Worm (Caenorhabditis elegans) whole organism, early embryonic: ENCODE data around the gene mdt-26.

Source experiments
- B0310.2 ChIP-seq: sonication (generic microtip); optimal IDR thresholded peaks from 2 replicates; lab custom pipeline; 2016; ENCODE audit warnings: mild to moderate bottlenecking, missing genetic modification characterization, missing compliant biosample characterization
- F13C5.2 ChIP-seq: sonication (generic microtip); optimal IDR thresholded peaks from 2 replicates; lab custom pipeline; 2017; ENCODE audit warnings: mild to moderate bottlenecking, missing genetic modification characterization, inconsistent platforms, missing compliant biosample characterization
- aly-1 ChIP-seq: sonication (generic microtip); optimal IDR thresholded peaks from 2 replicates; lab custom pipeline; 2016; ENCODE audit warnings: missing genetic modification characterization, missing compliant biosample characterization
- ama-1 ChIP-seq: fragments of 150-350 bp; optimal IDR thresholded peaks from 2 replicates; lab custom pipeline; 2014
- ceh-13 ChIP-seq: fragments of 200-800 bp; sonication (Bioruptor generic); optimal IDR thresholded peaks from 2 replicates; lab custom pipeline; 2018; ENCODE audit warnings: mild to moderate bottlenecking, missing genetic modification characterization, missing compliant biosample characterization
- ceh-36 ChIP-seq: sonication (generic microtip); optimal IDR thresholded peaks from 2 replicates; lab custom pipeline; 2016; ENCODE audit warnings: missing genetic modification characterization, inconsistent platforms, missing compliant biosample characterization
- ets-7 ChIP-seq: sonication (generic microtip); optimal IDR thresholded peaks from 2 replicates; lab custom pipeline; 2016; ENCODE audit warnings: missing genotype, missing genetic modification characterization, missing compliant biosample characterization
- flt-1 ChIP-seq: fragments of 200-800 bp; sonication (Bioruptor generic); IDR thresholded peaks from 2 replicates; pipeline ENCODE4 v1.3.6; 2022; ENCODE audit warnings: missing genetic modification characterization, missing compliant biosample characterization
- hmbx-1 ChIP-seq: sonication (generic microtip); optimal IDR thresholded peaks from 2 replicates; lab custom pipeline; 2016; ENCODE audit warnings: mild to moderate bottlenecking, missing genetic modification characterization, missing compliant biosample characterization
- hmg-4 ChIP-seq: fragments of 200-800 bp; sonication (Bioruptor generic); optimal IDR thresholded peaks from 2 replicates; lab custom pipeline; 2018; ENCODE audit warnings: mild to moderate bottlenecking, missing genetic modification characterization, missing compliant biosample characterization
- hnd-1 ChIP-seq: sonication (generic microtip); optimal IDR thresholded peaks from 2 replicates; lab custom pipeline; 2016; ENCODE audit warnings: missing genetic modification characterization, missing compliant biosample characterization
- pes-1 ChIP-seq: fragments of 200-800 bp; sonication (Bioruptor generic); IDR thresholded peaks from 2 replicates; pipeline ENCODE4 v1.3.6; 2022; ENCODE audit warnings: missing genetic modification reagents, missing genetic modification characterization, missing compliant biosample characterization
- scrt-1 ChIP-seq: fragments of 200-800 bp; sonication (Bioruptor generic); IDR thresholded peaks from 2 replicates; pipeline ENCODE4 v1.3.6; 2022; ENCODE audit warnings: missing genetic modification characterization, missing compliant biosample characterization
- sea-1 ChIP-seq: fragments of 200-800 bp; sonication (Bioruptor generic); conservative IDR thresholded peaks from 2 replicates; pipeline ENCODE4 v1.3.6; 2022; ENCODE audit warnings: missing genetic modification characterization, missing compliant biosample characterization
- tbx-11 ChIP-seq: fragments of 200-800 bp; sonication (Bioruptor generic); IDR thresholded peaks from 2 replicates; pipeline ENCODE4 v1.3.6; 2022; ENCODE audit warnings: missing genetic modification characterization, missing compliant biosample characterization
- tbx-37 ChIP-seq: fragments of 200-800 bp; sonication (Bioruptor generic); conservative IDR thresholded peaks from 2 replicates; pipeline ENCODE4 v1.3.6; 2022; ENCODE audit warnings: missing genetic modification reagents, missing genetic modification characterization, missing compliant biosample characterization
- tra-4 ChIP-seq: sonication (generic microtip); optimal IDR thresholded peaks from 2 replicates; lab custom pipeline; 2017; ENCODE audit warnings: missing genetic modification characterization, missing compliant biosample characterization

Gene mdt-26

ce11 chrII:5694798-5695197, 33.8 kb downstream of the mdt-26 start, which contains the start of gene C25H3.14:
TSS of gene C25H3.14 (plus strand) at chrII:5695098.
- TF ChIP-seq B0310.2 (tag; lab: Kevin White, UChicago) (no peak), hmbx-1 (tag; lab: Kevin White, UChicago) (no peak), F13C5.2 (no peak), ceh-13 (GFP tag; lab: Kevin White, UChicago) (no peak), tbx-37 (GFP tag; lab: Robert Waterston, UW) (no peak), hmg-4 (no peak), ceh-36 (tag; lab: Kevin White, UChicago) (no peak), pes-1 (GFP tag; lab: Robert Waterston, UW) (no peak), sea-1 (GFP tag; lab: Robert Waterston, UW) (no peak), scrt-1 (GFP tag; lab: Robert Waterston, UW) (no peak), ama-1 (no peak), hnd-1 (tag; lab: Kevin White, UChicago) (no peak), aly-1 (tag; lab: Kevin White, UChicago) (no peak), flt-1 (no peak), tra-4 (tag; lab: Kevin White, UChicago) (no peak), tbx-11 (no peak), ets-7 (no peak)

DNA sequence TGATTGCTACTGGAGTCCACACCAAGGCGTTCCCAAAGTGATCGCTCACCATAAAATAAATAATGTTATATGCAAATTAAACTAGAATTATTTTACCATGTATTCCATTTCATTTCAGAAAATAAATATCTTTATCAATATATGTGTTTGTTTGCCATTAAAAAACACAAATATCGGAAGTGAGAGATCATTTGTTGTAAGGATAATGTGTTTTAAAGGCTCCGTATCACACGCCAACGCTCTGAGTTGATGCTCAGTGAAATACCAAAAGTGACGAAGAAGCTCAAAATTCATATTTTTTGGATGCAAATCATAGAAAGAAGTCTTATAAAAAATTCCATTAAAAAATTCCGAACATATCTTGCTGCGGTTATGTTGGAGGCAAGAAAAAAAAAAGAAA, 35.2 kb downstream of the mdt-26 start:
- TF ChIP-seq aly-1 (tag; lab: Kevin White, UChicago) (no peak), tra-4 (tag; lab: Kevin White, UChicago) (no peak), F13C5.2 (no peak), ets-7 (no peak), sea-1 (GFP tag; lab: Robert Waterston, UW) (no peak), pes-1 (GFP tag; lab: Robert Waterston, UW) (no peak), tbx-11 (no peak), ama-1 (no peak), flt-1 (no peak), tbx-37 (GFP tag; lab: Robert Waterston, UW) (no peak), ceh-36 (tag; lab: Kevin White, UChicago) (no peak), scrt-1 (GFP tag; lab: Robert Waterston, UW) (no peak), hnd-1 (tag; lab: Kevin White, UChicago) (no peak), ceh-13 (GFP tag; lab: Kevin White, UChicago) (no peak), B0310.2 (tag; lab: Kevin White, UChicago) (no peak), hmbx-1 (tag; lab: Kevin White, UChicago) (no peak)

DNA sequence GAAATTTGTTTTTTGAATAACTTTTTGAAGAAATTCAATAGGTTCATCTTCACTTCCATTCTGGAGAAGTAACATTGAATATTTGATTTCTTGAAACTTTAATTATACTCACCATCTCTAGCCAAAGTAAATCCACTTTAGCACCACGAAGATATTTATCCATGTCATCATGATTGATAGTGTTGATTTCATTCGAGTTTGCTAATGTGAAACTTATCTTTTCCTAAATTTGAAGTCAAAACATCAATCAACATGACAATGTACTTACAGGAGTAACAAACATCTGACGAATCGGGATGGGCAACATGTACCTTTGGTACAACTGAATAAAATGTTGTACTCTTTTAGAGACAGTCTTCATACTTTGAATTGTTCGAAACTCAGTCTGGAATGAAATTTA, 36.4 kb downstream of the mdt-26 start:
- TF ChIP-seq ets-7 (no peak), pes-1 (GFP tag; lab: Robert Waterston, UW) (no peak), tra-4 (tag; lab: Kevin White, UChicago) (no peak), B0310.2 (tag; lab: Kevin White, UChicago) (no peak), F13C5.2 (no peak), ceh-36 (tag; lab: Kevin White, UChicago) (no peak), hmg-4 (no peak), ama-1 (no peak), scrt-1 (GFP tag; lab: Robert Waterston, UW) (no peak), aly-1 (tag; lab: Kevin White, UChicago) (no peak), tbx-37 (GFP tag; lab: Robert Waterston, UW) (no peak), flt-1 (no peak), ceh-13 (GFP tag; lab: Kevin White, UChicago) (no peak), tbx-11 (no peak), hmbx-1 (tag; lab: Kevin White, UChicago) (no peak), hnd-1 (tag; lab: Kevin White, UChicago) (no peak), sea-1 (GFP tag; lab: Robert Waterston, UW) (no peak)

DNA sequence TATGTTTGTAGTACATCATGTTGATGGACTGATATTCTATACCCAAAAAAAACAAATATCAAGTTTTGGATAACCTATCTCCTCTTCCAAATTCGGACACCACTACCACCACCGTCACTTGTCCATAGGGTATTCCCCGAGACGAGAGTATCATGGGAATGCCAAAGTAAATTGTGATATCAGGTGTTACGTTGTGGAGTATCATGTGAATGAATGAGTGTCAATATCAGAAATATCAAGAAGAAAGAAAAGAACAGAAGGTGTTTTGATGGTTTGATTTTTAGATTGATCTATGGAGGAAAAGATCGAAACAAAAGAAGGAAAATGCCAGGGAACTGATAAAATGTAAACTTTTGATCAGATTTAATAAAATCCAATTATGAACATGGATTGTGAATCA, 37.3 kb downstream of the mdt-26 start:
- TF ChIP-seq ets-7 = no peak
- no peak for TF ChIP-seq B0310.2 (tag; lab: Kevin White, UChicago)
- TF ChIP-seq sea-1 (GFP tag; lab: Robert Waterston, UW) = no peak
- no peak for TF ChIP-seq ama-1
- TF ChIP-seq hmg-4 = no peak
- no peak for TF ChIP-seq scrt-1 (GFP tag; lab: Robert Waterston, UW)
- TF ChIP-seq tbx-37 (GFP tag; lab: Robert Waterston, UW) = no peak
- no peak for TF ChIP-seq F13C5.2
- no peak for TF ChIP-seq tra-4 (tag; lab: Kevin White, UChicago)
- TF ChIP-seq flt-1 = no peak
- TF ChIP-seq hmbx-1 (tag; lab: Kevin White, UChicago) = no peak
- no peak for TF ChIP-seq aly-1 (tag; lab: Kevin White, UChicago)
- TF ChIP-seq pes-1 (GFP tag; lab: Robert Waterston, UW) = no peak

ce11 chrII:5698869-5699268, 37.9 kb downstream of the mdt-26 start, which contains the start of the genes C25H3.10 and C25H3.1:
TSS of gene C25H3.10 (minus strand) at chrII:5698969.
TSS of gene C25H3.1 (plus strand) at chrII:5699071.
- TF ChIP-seq tra-4 (tag; lab: Kevin White, UChicago) (no peak), ama-1 (no peak), flt-1 (no peak), sea-1 (GFP tag; lab: Robert Waterston, UW) (no peak), hmg-4 (no peak), B0310.2 (tag; lab: Kevin White, UChicago) (no peak), ceh-13 (GFP tag; lab: Kevin White, UChicago) (no peak), ceh-36 (tag; lab: Kevin White, UChicago) (no peak), tbx-37 (GFP tag; lab: Robert Waterston, UW) (no peak), hnd-1 (tag; lab: Kevin White, UChicago) (no peak), F13C5.2 (no peak), hmbx-1 (tag; lab: Kevin White, UChicago) (no peak), ets-7 (no peak), pes-1 (GFP tag; lab: Robert Waterston, UW) (no peak), scrt-1 (GFP tag; lab: Robert Waterston, UW) (no peak), tbx-11 (no peak), aly-1 (tag; lab: Kevin White, UChicago) (no peak)

- no peak for TF ChIP-seq flt-1
- TF ChIP-seq hmg-4 = no peak
- peak; percentile 70 for TF ChIP-seq ama-1
- TF ChIP-seq hnd-1 (tag; lab: Kevin White, UChicago) = no peak
- no peak for TF ChIP-seq ceh-36 (tag; lab: Kevin White, UChicago)
These were observed 40.5 kb downstream of the mdt-26 start for ce11 chrII:5701485-5701884.

ce11 chrII:5702611-5703192, 41.7 kb downstream of the mdt-26 start:
- TF ChIP-seq tbx-37 (GFP tag; lab: Robert Waterston, UW) (no peak), pes-1 (GFP tag; lab: Robert Waterston, UW) (no peak)
